Worm (Caenorhabditis elegans) whole organism, early embryonic: ENCODE results near the gene srm-5.

Experiments used
- B0310.2 ChIP-seq: sonication (generic microtip); optimal IDR thresholded peaks from 2 replicates; lab custom pipeline; 2016; ENCODE audit warnings: mild to moderate bottlenecking, missing genetic modification characterization, missing compliant biosample characterization
- aly-1 ChIP-seq: sonication (generic microtip); optimal IDR thresholded peaks from 2 replicates; lab custom pipeline; 2016; ENCODE audit warnings: missing genetic modification characterization, missing compliant biosample characterization
- ama-1 ChIP-seq: fragments of 150-350 bp; optimal IDR thresholded peaks from 2 replicates; lab custom pipeline; 2014
- ceh-13 ChIP-seq: fragments of 200-800 bp; sonication (Bioruptor generic); optimal IDR thresholded peaks from 2 replicates; lab custom pipeline; 2018; ENCODE audit warnings: mild to moderate bottlenecking, missing genetic modification characterization, missing compliant biosample characterization
- ceh-36 ChIP-seq: sonication (generic microtip); optimal IDR thresholded peaks from 2 replicates; lab custom pipeline; 2016; ENCODE audit warnings: missing genetic modification characterization, inconsistent platforms, missing compliant biosample characterization
- ets-7 ChIP-seq: sonication (generic microtip); optimal IDR thresholded peaks from 2 replicates; lab custom pipeline; 2016; ENCODE audit warnings: missing genotype, missing genetic modification characterization, missing compliant biosample characterization
- flt-1 ChIP-seq: fragments of 200-800 bp; sonication (Bioruptor generic); IDR thresholded peaks from 2 replicates; pipeline ENCODE4 v1.3.6; 2022; ENCODE audit warnings: missing genetic modification characterization, missing compliant biosample characterization
- hnd-1 ChIP-seq: sonication (generic microtip); optimal IDR thresholded peaks from 2 replicates; lab custom pipeline; 2016; ENCODE audit warnings: missing genetic modification characterization, missing compliant biosample characterization
- pes-1 ChIP-seq: fragments of 200-800 bp; sonication (Bioruptor generic); IDR thresholded peaks from 2 replicates; pipeline ENCODE4 v1.3.6; 2022; ENCODE audit warnings: missing genetic modification reagents, missing genetic modification characterization, missing compliant biosample characterization
- scrt-1 ChIP-seq: fragments of 200-800 bp; sonication (Bioruptor generic); IDR thresholded peaks from 2 replicates; pipeline ENCODE4 v1.3.6; 2022; ENCODE audit warnings: missing genetic modification characterization, missing compliant biosample characterization
- sea-1 ChIP-seq: fragments of 200-800 bp; sonication (Bioruptor generic); conservative IDR thresholded peaks from 2 replicates; pipeline ENCODE4 v1.3.6; 2022; ENCODE audit warnings: missing genetic modification characterization, missing compliant biosample characterization
- tbx-11 ChIP-seq: fragments of 200-800 bp; sonication (Bioruptor generic); IDR thresholded peaks from 2 replicates; pipeline ENCODE4 v1.3.6; 2022; ENCODE audit warnings: missing genetic modification characterization, missing compliant biosample characterization
- tbx-37 ChIP-seq: fragments of 200-800 bp; sonication (Bioruptor generic); conservative IDR thresholded peaks from 2 replicates; pipeline ENCODE4 v1.3.6; 2022; ENCODE audit warnings: missing genetic modification reagents, missing genetic modification characterization, missing compliant biosample characterization
- tra-4 ChIP-seq: sonication (generic microtip); optimal IDR thresholded peaks from 2 replicates; lab custom pipeline; 2017; ENCODE audit warnings: missing genetic modification characterization, missing compliant biosample characterization

DNA sequence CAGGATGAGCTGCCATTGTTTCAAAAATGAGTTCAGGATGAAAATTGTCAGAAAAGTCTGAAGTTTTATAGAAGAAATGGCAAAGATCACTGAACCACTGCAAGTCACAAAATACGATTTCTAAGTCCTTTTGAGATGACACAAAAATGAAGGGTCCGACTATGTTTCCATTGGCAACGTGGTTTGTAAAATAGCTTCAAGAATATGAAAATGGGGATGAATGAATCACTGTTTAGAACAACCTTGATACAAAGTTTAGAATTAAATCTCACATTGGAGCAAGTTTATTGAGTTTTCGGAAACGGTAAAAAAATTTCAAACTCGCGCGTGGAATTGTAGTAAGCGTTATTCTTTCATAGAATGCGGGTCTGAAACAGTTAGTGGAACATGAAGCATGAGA, 23.9 kb upstream of the srm-5 start, which contains the start of gene ddn-3:
- TF ChIP-seq ama-1 (lab: Kevin White, UChicago) (no peak), flt-1 (no peak), pes-1 (GFP tag; lab: Robert Waterston, UW) (no peak), sea-1 (no peak), tbx-37 (GFP tag; lab: Robert Waterston, UW) (no peak), B0310.2 (tag; lab: Kevin White, UChicago) (no peak), ets-7 (tag; lab: Kevin White, UChicago) (no peak), tbx-11 (GFP tag; lab: Robert Waterston, UW) (no peak), hnd-1 (tag; lab: Kevin White, UChicago) (no peak), ceh-13 (GFP tag; lab: Kevin White, UChicago) (no peak), aly-1 (tag; lab: Kevin White, UChicago) (no peak), tra-4 (tag; lab: Kevin White, UChicago) (no peak), ceh-36 (no peak), scrt-1 (GFP tag; lab: Robert Waterston, UW) (no peak)
